Fruit fly (Drosophila melanogaster) S2 (cell line): ENCODE data around the gene CG7164.

ENCODE experiments used
- CG8478 ChIP-seq: fragments of >200 bp; optimal IDR thresholded peaks from 2 replicates; lab custom pipeline; 2018
- CTCF ChIP-seq, 2 experiments: fragments of >200 bp; optimal IDR thresholded peaks; 2 replicates each; lab custom pipeline; 2018

DNA sequence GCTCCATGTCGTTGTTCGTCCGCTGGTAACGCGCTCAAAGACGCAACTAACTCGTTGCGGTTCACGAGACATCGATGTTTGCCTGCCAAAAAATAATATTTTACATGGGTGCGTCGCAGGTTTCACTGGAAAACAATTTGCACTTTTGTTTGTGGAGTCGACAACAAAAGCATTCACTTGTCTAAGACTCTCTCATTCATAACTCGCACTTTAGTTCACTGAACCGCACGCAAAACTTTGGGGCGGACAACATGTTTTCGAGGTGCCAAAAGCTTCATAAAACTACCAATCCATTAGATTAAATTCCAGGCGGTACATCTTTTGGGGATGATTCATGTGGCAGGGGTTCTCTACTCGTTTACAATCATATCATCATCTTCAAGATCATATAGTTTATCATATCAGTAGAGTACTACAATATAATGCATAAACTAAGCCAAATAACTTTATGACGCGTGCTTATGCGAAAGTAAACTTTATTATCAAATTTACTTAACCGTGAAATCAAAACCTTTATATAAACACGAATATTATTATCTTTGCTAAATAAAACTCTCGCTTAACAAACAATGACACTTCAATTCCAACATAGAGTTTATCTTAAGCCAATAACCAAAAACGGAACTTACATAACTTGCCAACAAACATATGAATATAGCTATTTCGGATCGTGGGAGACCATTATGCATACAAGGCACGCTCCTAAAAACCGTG, 3.1 kb upstream of the CG7164 start, which contains the start of gene CG7179:
- TF ChIP-seq CTCF (optimal IDR thresholded peaks at IDR 0.05; lab: Kevin White, UChicago) (no peak), CG8478 (no peak)
